Worm (Caenorhabditis elegans): ENCODE measurements around the gene Y49F6B.20.

Y49F6B.20 gene

ce11 chrII:3518961-3519544 is 48.6 kb upstream of the Y49F6B.20 start, which contains the start of gene clec-126 (continued):
- peak; percentile 46 for TF ChIP-seq zim-3 (tag; optimal IDR thresholded peaks at IDR 0.05)
- TF ChIP-seq ztf-18 (tag; optimal IDR thresholded peaks at IDR 0.05), result peak; percentile 77
- peak; percentile 77 for TF ChIP-seq somi-1 (GFP tag; optimal IDR thresholded peaks at IDR 0.05)
- TF ChIP-seq F57A8.1 (GFP tag; optimal IDR thresholded peaks at IDR 0.05), result peak; percentile 54
- peak; percentile 75 for TF ChIP-seq lin-54 (GFP tag; optimal IDR thresholded peaks at IDR 0.05)
- TF ChIP-seq ets-4 (GFP tag; optimal IDR thresholded peaks at IDR 0.05), result peak; percentile 12
- peak; percentile 50; the same call in 1 of the 2 replicates for TF ChIP-seq K11D2.4 (GFP tag; IDR thresholded peaks at IDR 0.05)
- peak; percentile 89 for TF ChIP-seq dox-1 (GFP tag; IDR thresholded peaks at IDR 0.05)
- peak; percentile 59; the same call in 1 of the 2 replicates for TF ChIP-seq Y53G8AR.9 (GFP tag; conservative IDR thresholded peaks at IDR 0.05)
- peak; percentile 76 for TF ChIP-seq F23B12.7 (tag; optimal IDR thresholded peaks at IDR 0.05; ENCODE audit: insufficient read depth)
- peak; percentile 56 for TF ChIP-seq hrde-1 (tag; optimal IDR thresholded peaks at IDR 0.05; ENCODE audit: borderline replicate concordance)
- TF ChIP-seq B0035.1 (tag; optimal IDR thresholded peaks at IDR 0.05), result peak; percentile 84
- no peak for TF ChIP-seq bed-1 (GFP tag; IDR thresholded peaks at IDR 0.05)
- TF ChIP-seq nhr-27 (tag; optimal IDR thresholded peaks at IDR 0.05), result no peak
- peak; percentile 71 for TF ChIP-seq madf-6 (GFP tag; IDR thresholded peaks at IDR 0.05)
- peak; percentile 72 for TF ChIP-seq F22D6.2 (tag; optimal IDR thresholded peaks at IDR 0.05)
- TF ChIP-seq nfya-1 (tag; optimal IDR thresholded peaks at IDR 0.05; ENCODE audit: borderline replicate concordance, insufficient read depth), result no peak
- TF ChIP-seq mcd-1 (GFP tag; IDR thresholded peaks at IDR 0.05), result peak; percentile 84
- peak; percentile 96 for TF ChIP-seq nhr-90 (tag; optimal IDR thresholded peaks at IDR 0.05)
- peak; percentile 62 for TF ChIP-seq snpc-3.4 (tag; optimal IDR thresholded peaks at IDR 0.05)
- peak; percentile 28 for TF ChIP-seq sptf-2 (GFP tag; optimal IDR thresholded peaks at IDR 0.05)
- TF ChIP-seq mel-28 (tag; optimal IDR thresholded peaks at IDR 0.05; ENCODE audit: borderline replicate concordance), result no peak
- peak; percentile 87 for TF ChIP-seq madf-10 (tag; optimal IDR thresholded peaks at IDR 0.05)
- no peak for TF ChIP-seq aptf-3 (GFP tag; IDR thresholded peaks at IDR 0.05)
- peak; percentile 97 for TF ChIP-seq B0261.1 (tag; optimal IDR thresholded peaks at IDR 0.05)
- TF ChIP-seq F49E8.2 (tag; optimal IDR thresholded peaks at IDR 0.05; ENCODE audit: insufficient read depth), result no peak
- TF ChIP-seq rpc-1 (optimal IDR thresholded peaks at IDR 0.05), result peak; percentile 88
- peak; percentile 89 for TF ChIP-seq rpc-1 (tag; optimal IDR thresholded peaks at IDR 0.05)
- TF ChIP-seq F52B5.7 (tag; optimal IDR thresholded peaks at IDR 0.05), result peak; percentile 51
- TF ChIP-seq die-1 (tag; optimal IDR thresholded peaks at IDR 0.05), result peak; percentile 87
- peak; percentile 87 for TF ChIP-seq lin-26 (GFP tag; IDR thresholded peaks at IDR 0.05)
- no peak for TF ChIP-seq T26A5.8 (tag; optimal IDR thresholded peaks at IDR 0.05)
- TF ChIP-seq hmg-1.2 (GFP tag; IDR thresholded peaks at IDR 0.05), result peak; percentile 77
- no peak for TF ChIP-seq hlh-26 (GFP tag; conservative IDR thresholded peaks at IDR 0.05)
- no peak for TF ChIP-seq bed-2 (GFP tag; IDR thresholded peaks at IDR 0.05)
- TF ChIP-seq dpff-1 (tag; optimal IDR thresholded peaks at IDR 0.05), result no peak
- no peak for TF ChIP-seq ama-1 (optimal IDR thresholded peaks at IDR 0.05)
- peak; percentile 30 to 71 for TF ChIP-seq ama-1 (GFP tag; optimal IDR thresholded peaks at IDR 0.05)
- peak; percentile 89 for TF ChIP-seq D2030.7 (GFP tag; IDR thresholded peaks at IDR 0.05)
- TF ChIP-seq nfyb-1 (GFP tag; IDR thresholded peaks at IDR 0.05), result peak; percentile 89
- TF ChIP-seq T07F8.4 (tag; optimal IDR thresholded peaks at IDR 0.05), result peak; percentile 90
- TF ChIP-seq ceh-91 (GFP tag; IDR thresholded peaks at IDR 0.05), result 0 out of 2 replicates have a peak, but pooled peaks have one; percentile 29
- peak; percentile 94 for TF ChIP-seq lin-40 (tag; optimal IDR thresholded peaks at IDR 0.05)
- 0 out of 2 replicates have a peak, but pooled peaks have one; percentile 10 for TF ChIP-seq F37B4.10 (GFP tag; IDR thresholded peaks at IDR 0.05)
- TF ChIP-seq gei-17 (GFP tag; optimal IDR thresholded peaks at IDR 0.05), result peak; percentile 73
- no peak for TF ChIP-seq ceh-40 (GFP tag; IDR thresholded peaks at IDR 0.05)
- peak in 1 of 3 experiments; percentile 58 for TF ChIP-seq lin-35 (GFP tag; optimal IDR thresholded peaks at IDR 0.05)
- peak; percentile 26 for TF ChIP-seq xnd-1 (tag; optimal IDR thresholded peaks at IDR 0.05)
